Worm (Caenorhabditis elegans) whole organism, young adult: ENCODE measurements around the gene asp-1.

Experiments used
- B0035.1 ChIP-seq: sonication (generic microtip); optimal IDR thresholded peaks from 2 replicates; lab custom pipeline; 2016; ENCODE audit warnings: missing genetic modification characterization, mild to moderate bottlenecking, missing compliant biosample characterization, missing genotype, missing genetic modification reagents
- B0261.1 ChIP-seq: sonication (generic microtip); optimal IDR thresholded peaks from 2 replicates; lab custom pipeline; 2016; ENCODE audit warnings: mild to moderate bottlenecking, missing genetic modification characterization, moderate library complexity, missing compliant biosample characterization
- B0336.3 ChIP-seq: fragments of 200-800 bp; sonication (Bioruptor generic); IDR thresholded peaks from 2 replicates; pipeline ENCODE4 v1.3.6; 2022; ENCODE audit warnings: missing genetic modification characterization, missing compliant biosample characterization
- C06A6.2 ChIP-seq: fragments of 200-800 bp; sonication (Bioruptor generic); conservative IDR thresholded peaks from 2 replicates; pipeline ENCODE4 v1.3.6; 2022; ENCODE audit warnings: missing genetic modification characterization, missing compliant biosample characterization
- F10E7.11 ChIP-seq: sonication (generic microtip); optimal IDR thresholded peaks from 2 replicates; lab custom pipeline; 2017; ENCODE audit warnings: mild to moderate bottlenecking, missing genetic modification characterization, moderate library complexity, missing compliant biosample characterization
- F37B4.10 ChIP-seq: fragments of 200-800 bp; sonication (Bioruptor generic); IDR thresholded peaks from 2 replicates; pipeline ENCODE4 v1.3.6; 2022; ENCODE audit warnings: missing genetic modification characterization, missing compliant biosample characterization
- F55B11.4 ChIP-seq: sonication (generic microtip); optimal IDR thresholded peaks from 2 replicates; lab custom pipeline; 2016; ENCODE audit warnings: missing compliant biosample characterization, missing genetic modification characterization, borderline replicate concordance; ENCODE audit not compliant: insufficient read depth
- F57C9.4 ChIP-seq: sonication (generic microtip); optimal IDR thresholded peaks from 2 replicates; lab custom pipeline; 2017; ENCODE audit warnings: mild to moderate bottlenecking, missing genetic modification characterization, missing compliant biosample characterization
- K11D2.4 ChIP-seq: fragments of 200-800 bp; sonication (Bioruptor generic); IDR thresholded peaks from 2 replicates; pipeline ENCODE4 v1.3.6; 2022; ENCODE audit warnings: missing genetic modification reagents, missing genetic modification characterization, missing compliant biosample characterization
- Y56A3A.18 ChIP-seq: fragments of 200-800 bp; sonication (Bioruptor generic); IDR thresholded peaks from 2 replicates; pipeline ENCODE4 v1.3.6; 2022; ENCODE audit warnings: missing genetic modification reagents, missing genetic modification characterization, missing compliant biosample characterization
- Y67H2A.10 ChIP-seq: fragments of 200-800 bp; sonication (Bioruptor generic); conservative IDR thresholded peaks from 2 replicates; pipeline ENCODE4 v1.3.6; 2022; ENCODE audit warnings: missing genetic modification reagents, missing genetic modification characterization, missing compliant biosample characterization
- Y95B8A.8 ChIP-seq: fragments of 200-800 bp; sonication (Bioruptor generic); IDR thresholded peaks from 2 replicates; pipeline ENCODE4 v1.3.6; 2022; ENCODE audit warnings: missing genetic modification reagents, missing genetic modification characterization, missing compliant biosample characterization
- athp-1 ChIP-seq: sonication (generic microtip); optimal IDR thresholded peaks from 2 replicates; lab custom pipeline; 2017; ENCODE audit warnings: mild to moderate bottlenecking, missing genetic modification characterization, missing compliant biosample characterization
- attf-6 ChIP-seq: fragments of 200-800 bp; sonication (Bioruptor generic); IDR thresholded peaks from 2 replicates; pipeline ENCODE4 v1.3.6; 2022; ENCODE audit warnings: missing genetic modification reagents, missing genetic modification characterization, missing compliant biosample characterization
- cebp-1 ChIP-seq, 2 experiments: fragments of 200-800 bp in 1 of 2; sonication (Bioruptor generic) in 1 of 2; sonication (generic microtip) in 1 of 2; IDR thresholded peaks in 1 of 2; optimal IDR thresholded peaks in 1 of 2; 2 replicates each; pipeline versions ENCODE4 v1.3.6 to Lab custom; 2017 to 2022; ENCODE audit warnings: missing compliant biosample characterization in 2 of 2, missing genetic modification characterization in 2 of 2, mild to moderate bottlenecking in 1 of 2, missing genetic modification reagents in 1 of 2, moderate library complexity in 1 of 2
- ceh-40 ChIP-seq: fragments of 200-800 bp; sonication (Bioruptor generic); IDR thresholded peaks from 2 replicates; pipeline ENCODE4 v1.3.6; 2022; ENCODE audit warnings: missing genetic modification characterization, missing compliant biosample characterization
- ceh-58 ChIP-seq: fragments of 200-800 bp; sonication (Bioruptor generic); IDR thresholded peaks from 2 replicates; pipeline ENCODE4 v1.3.6; 2022; ENCODE audit warnings: missing genetic modification characterization, missing compliant biosample characterization
- ceh-79 ChIP-seq: sonication (generic microtip); optimal IDR thresholded peaks from 2 replicates; lab custom pipeline; 2017; ENCODE audit warnings: mild to moderate bottlenecking, missing genetic modification characterization, missing compliant biosample characterization
- dpff-1 ChIP-seq: sonication (generic microtip); optimal IDR thresholded peaks from 2 replicates; lab custom pipeline; 2017; ENCODE audit warnings: mild to moderate bottlenecking, missing genetic modification characterization, missing compliant biosample characterization
- egl-44 ChIP-seq: fragments of 200-800 bp; sonication (Bioruptor generic); IDR thresholded peaks from 2 replicates; pipeline ENCODE4 v1.3.6; 2022; ENCODE audit warnings: missing genetic modification reagents, missing genetic modification characterization, missing compliant biosample characterization
- ets-4 ChIP-seq: fragments of 200-800 bp; sonication (Bioruptor generic); optimal IDR thresholded peaks from 2 replicates; lab custom pipeline; 2018; ENCODE audit warnings: mild to moderate bottlenecking, missing genetic modification characterization, missing compliant biosample characterization
- hlh-12 ChIP-seq: sonication (generic microtip); optimal IDR thresholded peaks from 2 replicates; lab custom pipeline; 2016; ENCODE audit warnings: missing genetic modification characterization, missing compliant biosample characterization
- hlh-26 ChIP-seq: fragments of 200-800 bp; sonication (Bioruptor generic); conservative IDR thresholded peaks from 2 replicates; pipeline ENCODE4 v1.3.6; 2022; ENCODE audit warnings: missing genetic modification reagents, missing genetic modification characterization, missing compliant biosample characterization
- hmg-20 ChIP-seq: fragments of 200-800 bp; sonication (Bioruptor generic); IDR thresholded peaks from 2 replicates; pipeline ENCODE4 v1.3.6; 2022; ENCODE audit warnings: missing genetic modification reagents, missing genetic modification characterization, missing compliant biosample characterization
- hrde-1 ChIP-seq: sonication (generic microtip); optimal IDR thresholded peaks from 2 replicates; lab custom pipeline; 2016; ENCODE audit warnings: missing genetic modification characterization, mild to moderate bottlenecking, missing compliant biosample characterization, moderate library complexity, missing genotype, missing genetic modification reagents, borderline replicate concordance
- hsf-1 ChIP-seq: fragments of 200-800 bp; sonication (Bioruptor generic); IDR thresholded peaks from 2 replicates; pipeline ENCODE4 v1.3.6; 2022; ENCODE audit warnings: missing genetic modification reagents, missing genetic modification characterization, missing compliant biosample characterization
- lag-1 ChIP-seq: fragments of 200-800 bp; sonication (Bioruptor generic); IDR thresholded peaks from 2 replicates; pipeline ENCODE4 v1.3.6; 2022; ENCODE audit warnings: missing genetic modification reagents, missing genetic modification characterization, missing compliant biosample characterization
- let-607 ChIP-seq, 2 experiments: fragments of 200-800 bp in 1 of 2; sonication (Bioruptor generic) in 1 of 2; sonication (generic microtip) in 1 of 2; optimal IDR thresholded peaks; 2 replicates each; lab custom pipeline; 2016 to 2018; ENCODE audit warnings: mild to moderate bottlenecking in 2 of 2, missing compliant biosample characterization in 2 of 2, missing genetic modification characterization in 2 of 2, moderate library complexity in 2 of 2, missing genotype in 1 of 2
- lin-35 ChIP-seq, 3 experiments: fragments of 150-350 bp in 2 of 3; sonication (generic microtip) in 1 of 3; optimal IDR thresholded peaks; 2 replicates each; lab custom pipeline; 2014 to 2018; ENCODE audit warnings: missing biosample characterization in 3 of 3, missing genetic modification characterization in 3 of 3, missing genetic modification reagents in 3 of 3
- lin-40 ChIP-seq: sonication (generic microtip); optimal IDR thresholded peaks from 2 replicates; lab custom pipeline; 2016; ENCODE audit warnings: missing genetic modification characterization, mild to moderate bottlenecking, missing compliant biosample characterization, missing genotype, missing genetic modification reagents
- madf-3 ChIP-seq: fragments of 200-800 bp; sonication (Bioruptor generic); IDR thresholded peaks from 2 replicates; pipeline ENCODE4 v1.3.6; 2022; ENCODE audit warnings: missing genetic modification reagents, missing genetic modification characterization, missing compliant biosample characterization
- madf-8 ChIP-seq: fragments of 200-800 bp; sonication (Bioruptor generic); conservative IDR thresholded peaks from 2 replicates; pipeline ENCODE4 v1.3.6; 2022; ENCODE audit warnings: missing genetic modification reagents, missing genetic modification characterization, missing compliant biosample characterization
- mcd-1 ChIP-seq: fragments of 200-800 bp; sonication (Bioruptor generic); IDR thresholded peaks from 2 replicates; pipeline ENCODE4 v1.3.6; 2022; ENCODE audit warnings: missing genetic modification reagents, missing genetic modification characterization, missing compliant biosample characterization
- nfyb-1 ChIP-seq: fragments of 200-800 bp; sonication (Bioruptor generic); IDR thresholded peaks from 2 replicates; pipeline ENCODE4 v1.3.6; 2022; ENCODE audit warnings: missing genetic modification reagents, missing genetic modification characterization, missing compliant biosample characterization
- nhr-80 ChIP-seq: sonication (generic microtip); optimal IDR thresholded peaks from 2 replicates; lab custom pipeline; 2016; ENCODE audit warnings: missing genetic modification characterization, missing compliant biosample characterization
- pha-4 ChIP-seq: fragments of 150-350 bp; sonication (generic microtip); optimal IDR thresholded peaks from 2 replicates; lab custom pipeline; 2014; ENCODE audit warnings: missing biosample characterization, missing genetic modification reagents, missing genetic modification characterization
- rec-8 ChIP-seq, 2 experiments: sonication (generic microtip); optimal IDR thresholded peaks; 2 replicates each; lab custom pipeline; 2016; ENCODE audit warnings: mild to moderate bottlenecking in 2 of 2, missing genetic modification characterization in 2 of 2, missing genetic modification reagents in 2 of 2, missing genotype in 2 of 2, missing biosample characterization in 1 of 2, missing compliant biosample characterization in 1 of 2, moderate library complexity in 1 of 2
- repo-1 ChIP-seq: sonication (generic microtip); optimal IDR thresholded peaks from 2 replicates; lab custom pipeline; 2017; ENCODE audit warnings: mild to moderate bottlenecking, missing genetic modification characterization, missing compliant biosample characterization
- rpc-1 ChIP-seq, 2 experiments: fragments of 150-350 bp in 1 of 2; sonication (generic microtip) in 1 of 2; optimal IDR thresholded peaks; 2 replicates each; lab custom pipeline; 2014 to 2018; ENCODE audit warnings: missing biosample characterization in 1 of 2, missing genetic modification characterization in 1 of 2, missing genetic modification reagents in 1 of 2, missing genotype in 1 of 2
- sdz-38 ChIP-seq: sonication (generic microtip); optimal IDR thresholded peaks from 2 replicates; lab custom pipeline; 2016; ENCODE audit warnings: missing genotype, missing genetic modification characterization, missing compliant biosample characterization
- snpc-4 ChIP-seq, 5 experiments: fragments of 150-350 bp in 1 of 5; sonication (generic microtip) in 4 of 5; optimal IDR thresholded peaks; 2 replicates each; lab custom pipeline; 2014 to 2018; ENCODE audit warnings: missing genetic modification characterization in 5 of 5, missing biosample characterization in 3 of 5, antibody characterized with exemption in 2 of 5, mild to moderate bottlenecking in 2 of 5, missing compliant biosample characterization in 2 of 5, missing genotype in 2 of 5, moderate library complexity in 2 of 5, missing genetic modification reagents in 1 of 5
- somi-1 ChIP-seq: fragments of 200-800 bp; sonication (Bioruptor generic); optimal IDR thresholded peaks from 2 replicates; lab custom pipeline; 2018; ENCODE audit warnings: mild to moderate bottlenecking, missing genetic modification characterization, missing compliant biosample characterization
- tbx-9 ChIP-seq: sonication (generic microtip); optimal IDR thresholded peaks from 2 replicates; lab custom pipeline; 2016; ENCODE audit warnings: borderline replicate concordance, missing genetic modification characterization, inconsistent platforms, missing compliant biosample characterization
- tlf-1 ChIP-seq: fragments of 200-800 bp; sonication (Bioruptor generic); optimal IDR thresholded peaks from 2 replicates; lab custom pipeline; 2018; ENCODE audit warnings: mild to moderate bottlenecking, missing genetic modification characterization, missing compliant biosample characterization
- unc-62 ChIP-seq: fragments of 150-350 bp; optimal IDR thresholded peaks from 2 replicates; lab custom pipeline; 2014; ENCODE audit warnings: missing biosample characterization, missing genetic modification reagents, missing genetic modification characterization
- zfh-2 ChIP-seq: fragments of 200-800 bp; sonication (Bioruptor generic); conservative IDR thresholded peaks from 2 replicates; pipeline ENCODE4 v1.3.6; 2022; ENCODE audit warnings: missing genetic modification reagents, missing genetic modification characterization, missing compliant biosample characterization
- ztf-6 ChIP-seq: fragments of 200-800 bp; sonication (Bioruptor generic); IDR thresholded peaks from 2 replicates; pipeline ENCODE4 v1.3.6; 2022; ENCODE audit warnings: missing genetic modification reagents, missing genetic modification characterization, missing compliant biosample characterization

The asp-1 gene

ce11 chrV:19053281-19053680 lies 2.7 kb upstream of the asp-1 start (continued):
- 0 out of 2 replicates have a peak, but pooled peaks have one; percentile 56 for TF ChIP-seq nfyb-1 (GFP tag; lab: Robert Waterston, UW)
- TF ChIP-seq K11D2.4 = no peak
- TF ChIP-seq ceh-79 = no peak
- TF ChIP-seq rpc-1 (optimal IDR thresholded peaks at IDR 0.05; lab: Kevin White, UChicago) = no peak
- TF ChIP-seq rpc-1 (tag; optimal IDR thresholded peaks at IDR 0.05; lab: Kevin White, UChicago) = no peak
- no peak for TF ChIP-seq repo-1 (tag; lab: Kevin White, UChicago)
- no peak for TF ChIP-seq hsf-1 (GFP tag; lab: Robert Waterston, UW)
- TF ChIP-seq let-607 (tag; optimal IDR thresholded peaks at IDR 0.05; lab: Kevin White, UChicago) = peak in 1 of 2 experiments; percentile 50
- no peak for TF ChIP-seq tbx-9
- no peak for TF ChIP-seq cebp-1 (GFP tag; IDR thresholded peaks at IDR 0.05; lab: Robert Waterston, UW)
- peak; percentile 19 for TF ChIP-seq cebp-1 (tag; optimal IDR thresholded peaks at IDR 0.05; lab: Kevin White, UChicago)
- TF ChIP-seq hrde-1 (tag; lab: Kevin White, UChicago) = no peak
- TF ChIP-seq ets-4 (GFP tag; lab: Kevin White, UChicago) = peak; percentile 80
- no peak for TF ChIP-seq dpff-1 (tag; lab: Kevin White, UChicago)
- TF ChIP-seq ceh-40 (GFP tag; lab: Robert Waterston, UW) = no peak
- TF ChIP-seq F55B11.4 (tag; lab: Kevin White, UChicago) = no peak
- TF ChIP-seq nhr-80 (tag; lab: Kevin White, UChicago) = peak; percentile 74
- no peak for TF ChIP-seq hlh-26 (GFP tag; lab: Robert Waterston, UW)
- no peak for TF ChIP-seq athp-1 (tag; lab: Kevin White, UChicago)
- TF ChIP-seq egl-44 = no peak
- TF ChIP-seq ceh-58 = no peak
- no peak for TF ChIP-seq mcd-1
- TF ChIP-seq Y67H2A.10 (GFP tag; lab: Robert Waterston, UW) = no peak
- TF ChIP-seq lag-1 = no peak
- TF ChIP-seq C06A6.2 (GFP tag; lab: Robert Waterston, UW) = no peak
- no peak for TF ChIP-seq Y95B8A.8 (GFP tag; lab: Robert Waterston, UW)
- no peak for TF ChIP-seq unc-62
- no peak for TF ChIP-seq ztf-6 (GFP tag; lab: Robert Waterston, UW)
- no peak for TF ChIP-seq Y56A3A.18 (GFP tag; lab: Robert Waterston, UW)
- TF ChIP-seq snpc-4 (GFP tag; optimal IDR thresholded peaks at IDR 0.05; lab: Kevin White, UChicago) = no peak
- no peak for TF ChIP-seq snpc-4 (tag; optimal IDR thresholded peaks at IDR 0.05; lab: Kevin White, UChicago)
- no peak for TF ChIP-seq madf-8 (GFP tag; lab: Robert Waterston, UW)
- TF ChIP-seq F37B4.10 (GFP tag; lab: Robert Waterston, UW) = no peak
- TF ChIP-seq B0261.1 (tag; lab: Kevin White, UChicago) = no peak
- TF ChIP-seq zfh-2 (GFP tag; lab: Robert Waterston, UW) = no peak
- TF ChIP-seq tlf-1 (GFP tag; lab: Kevin White, UChicago) = peak; percentile 25
- TF ChIP-seq lin-35 (GFP tag; optimal IDR thresholded peaks at IDR 0.05; lab: Kevin White, UChicago) = no peak
- no peak for TF ChIP-seq sdz-38 (tag; lab: Kevin White, UChicago)
- TF ChIP-seq B0035.1 (tag; lab: Kevin White, UChicago) = no peak
- TF ChIP-seq hmg-20 (GFP tag; lab: Robert Waterston, UW) = no peak
- no peak for TF ChIP-seq madf-3 (GFP tag; lab: Robert Waterston, UW)
- no peak for TF ChIP-seq attf-6 (GFP tag; lab: Robert Waterston, UW)
- TF ChIP-seq lin-40 (tag; lab: Kevin White, UChicago) = no peak
- no peak for TF ChIP-seq hlh-12 (tag; lab: Kevin White, UChicago)
- no peak for TF ChIP-seq pha-4 (tag; lab: Kevin White, UChicago)
- no peak for TF ChIP-seq somi-1 (GFP tag; lab: Kevin White, UChicago)
- peak; percentile 40; the same call in 1 of the 2 replicates for TF ChIP-seq B0336.3 (GFP tag; lab: Robert Waterston, UW)
- TF ChIP-seq F10E7.11 (tag; lab: Kevin White, UChicago) = no peak
- no peak for TF ChIP-seq rec-8 (tag; optimal IDR thresholded peaks at IDR 0.05; lab: Kevin White, UChicago)
- no peak for TF ChIP-seq F57C9.4 (tag; lab: Kevin White, UChicago)
